Worm (Caenorhabditis elegans): ENCODE results near the gene clec-163.

clec-163 gene

ce11 chrIII:10844873-10845272 lies 50.7 kb downstream of the clec-163 start, which contains the start of gene pde-12 (continued):
- TF ChIP-seq Y5F2A.4 (GFP tag; optimal IDR thresholded peaks at IDR 0.05), result no peak
- TF ChIP-seq sdz-12 (GFP tag; optimal IDR thresholded peaks at IDR 0.05), result no peak
- TF ChIP-seq daf-8 (GFP tag; IDR thresholded peaks at IDR 0.05), result no peak
- TF ChIP-seq mep-1 (tag; optimal IDR thresholded peaks at IDR 0.05), result peak; percentile 81
- TF ChIP-seq ama-1 (optimal IDR thresholded peaks at IDR 0.05), result no peak
- peak; percentile 61 for TF ChIP-seq nhr-6 (tag; optimal IDR thresholded peaks at IDR 0.05)
- TF ChIP-seq pqm-1 (tag; optimal IDR thresholded peaks at IDR 0.05), result no peak
- no peak for TF ChIP-seq unc-130 (GFP tag; optimal IDR thresholded peaks at IDR 0.05)
- no peak for TF ChIP-seq nhr-10 (tag; optimal IDR thresholded peaks at IDR 0.05)
- peak; percentile 65; the same call in 1 of the 2 replicates for TF ChIP-seq nhr-42 (GFP tag; IDR thresholded peaks at IDR 0.05)
- 0 out of 2 replicates have a peak, but pooled peaks have one; percentile 35 for TF ChIP-seq arid-1 (GFP tag; conservative IDR thresholded peaks at IDR 0.05)
- peak; percentile 18; the same call in 1 of the 2 replicates for TF ChIP-seq lin-1 (GFP tag; IDR thresholded peaks at IDR 0.05)
- peak; percentile 54 for TF ChIP-seq ceh-20 (GFP tag; IDR thresholded peaks at IDR 0.05)
- TF ChIP-seq ces-1 (GFP tag; optimal IDR thresholded peaks at IDR 0.05), result no peak
- no peak; the same call in 1 of the 2 replicates for TF ChIP-seq T26A8.4 (GFP tag; IDR thresholded peaks at IDR 0.05)
- peak; percentile 59 for TF ChIP-seq T20F7.1 (GFP tag; optimal IDR thresholded peaks at IDR 0.05)
- peak; percentile 86 for TF ChIP-seq nhr-102 (tag; optimal IDR thresholded peaks at IDR 0.05)
- peak; percentile 89 for TF ChIP-seq aha-1 (tag)
- no peak for TF ChIP-seq mxl-2 (GFP tag; conservative IDR thresholded peaks at IDR 0.05)
- TF ChIP-seq attf-4 (tag; optimal IDR thresholded peaks at IDR 0.05), result no peak
- TF ChIP-seq duxl-1 (tag; optimal IDR thresholded peaks at IDR 0.05; ENCODE audit: poor library complexity), result no peak
- TF ChIP-seq ztf-11 (tag; optimal IDR thresholded peaks at IDR 0.05), result no peak
- no peak for TF ChIP-seq R02D3.7 (tag; optimal IDR thresholded peaks at IDR 0.05)
- peak; percentile 87 for TF ChIP-seq dpl-1 (GFP tag; optimal IDR thresholded peaks at IDR 0.05)
- TF ChIP-seq Y48G9A.11 (GFP tag; IDR thresholded peaks at IDR 0.05), result no peak
- TF ChIP-seq tag-97 (GFP tag; IDR thresholded peaks at IDR 0.05), result no peak
- no peak for TF ChIP-seq skn-1 (tag; optimal IDR thresholded peaks at IDR 0.05)
- no peak for TF ChIP-seq Y105C5A.15 (GFP tag; IDR thresholded peaks at IDR 0.05)
